Worm (Caenorhabditis elegans) whole organism, late embryonic: ENCODE measurements around the gene F57E7.2.

ENCODE experiments used
- C08G9.2 ChIP-seq: sonication (generic microtip); optimal IDR thresholded peaks from 2 replicates; lab custom pipeline; 2016; ENCODE audit warnings: mild to moderate bottlenecking, missing genetic modification characterization, moderate library complexity, missing compliant biosample characterization
- C38D4.7 ChIP-seq: fragments of 200-800 bp; sonication (Bioruptor generic); optimal IDR thresholded peaks from 2 replicates; lab custom pipeline; 2018; ENCODE audit warnings: mild to moderate bottlenecking, missing genetic modification characterization, moderate library complexity, missing compliant biosample characterization
- F13H6.1 ChIP-seq: sonication (generic microtip); optimal IDR thresholded peaks from 2 replicates; lab custom pipeline; 2016; ENCODE audit warnings: missing genetic modification characterization, missing compliant biosample characterization
- T23F11.4 ChIP-seq: fragments of 200-800 bp; sonication (Bioruptor generic); optimal IDR thresholded peaks from 2 replicates; lab custom pipeline; 2018; ENCODE audit warnings: mild to moderate bottlenecking, missing genetic modification characterization, missing compliant biosample characterization
- Y22D7AL.16 ChIP-seq: sonication (generic microtip); optimal IDR thresholded peaks from 2 replicates; lab custom pipeline; 2016; ENCODE audit warnings: missing genetic modification characterization, missing compliant biosample characterization
- ahr-1 ChIP-seq: sonication (generic microtip); optimal IDR thresholded peaks from 2 replicates; lab custom pipeline; 2016; ENCODE audit warnings: missing genetic modification characterization, missing compliant biosample characterization
- ama-1 ChIP-seq: fragments of 150-350 bp; optimal IDR thresholded peaks from 2 replicates; lab custom pipeline; 2014
- ceh-19 ChIP-seq: fragments of 200-800 bp; sonication (Bioruptor generic); optimal IDR thresholded peaks from 2 replicates; lab custom pipeline; 2018; ENCODE audit warnings: mild to moderate bottlenecking, missing genetic modification characterization, missing compliant biosample characterization
- ceh-22 ChIP-seq: sonication (generic microtip); optimal IDR thresholded peaks from 2 replicates; lab custom pipeline; 2017; ENCODE audit warnings: missing biosample characterization, missing genetic modification characterization
- ceh-24 ChIP-seq: sonication (generic microtip); optimal IDR thresholded peaks from 2 replicates; lab custom pipeline; 2016; ENCODE audit warnings: mild to moderate bottlenecking, missing genetic modification characterization, missing compliant biosample characterization
- ceh-31 ChIP-seq: sonication (generic microtip); optimal IDR thresholded peaks from 2 replicates; lab custom pipeline; 2016; ENCODE audit warnings: missing genetic modification characterization, missing compliant biosample characterization
- ceh-45 ChIP-seq: fragments of 200-800 bp; sonication (Bioruptor generic); IDR thresholded peaks from 2 replicates; pipeline ENCODE4 v1.3.6; 2022; ENCODE audit warnings: missing genetic modification reagents, missing genetic modification characterization, missing compliant biosample characterization
- ceh-48 ChIP-seq: sonication (generic microtip); optimal IDR thresholded peaks from 2 replicates; lab custom pipeline; 2016; ENCODE audit warnings: missing genetic modification characterization, inconsistent platforms, missing compliant biosample characterization
- ceh-6 ChIP-seq: fragments of 200-800 bp; sonication (Bioruptor generic); optimal IDR thresholded peaks from 2 replicates; lab custom pipeline; 2018; ENCODE audit warnings: mild to moderate bottlenecking, missing genetic modification characterization, missing compliant biosample characterization
- ceh-9 ChIP-seq: sonication (generic microtip); optimal IDR thresholded peaks from 2 replicates; lab custom pipeline; 2016; ENCODE audit warnings: mild to moderate bottlenecking, missing genetic modification characterization, inconsistent platforms, missing compliant biosample characterization
- dmd-4 ChIP-seq: sonication (generic microtip); optimal IDR thresholded peaks from 2 replicates; lab custom pipeline; 2016; ENCODE audit warnings: borderline replicate concordance, missing genetic modification characterization, missing compliant biosample characterization
- ets-4 ChIP-seq: sonication (generic microtip); optimal IDR thresholded peaks from 2 replicates; lab custom pipeline; 2016; ENCODE audit warnings: missing genetic modification characterization, missing compliant biosample characterization
- fkh-10 ChIP-seq: fragments of 150-350 bp; optimal IDR thresholded peaks from 2 replicates; lab custom pipeline; 2014; ENCODE audit warnings: missing biosample characterization, missing genetic modification reagents, missing genetic modification characterization
- gmeb-2 ChIP-seq: sonication (generic microtip); optimal IDR thresholded peaks from 2 replicates; lab custom pipeline; 2016; ENCODE audit warnings: missing genetic modification characterization, inconsistent platforms, missing compliant biosample characterization
- hlh-13 ChIP-seq: fragments of 200-800 bp; sonication (Bioruptor generic); optimal IDR thresholded peaks from 2 replicates; lab custom pipeline; 2018; ENCODE audit warnings: mild to moderate bottlenecking, missing genetic modification characterization, missing compliant biosample characterization
- hlh-15 ChIP-seq: sonication (generic microtip); optimal IDR thresholded peaks from 2 replicates; lab custom pipeline; 2016; ENCODE audit warnings: missing genetic modification characterization, missing compliant biosample characterization
- hlh-6 ChIP-seq: sonication (generic microtip); optimal IDR thresholded peaks from 2 replicates; lab custom pipeline; 2016; ENCODE audit warnings: missing genotype, missing genetic modification characterization, missing compliant biosample characterization
- hlh-8 ChIP-seq: sonication (generic microtip); optimal IDR thresholded peaks from 2 replicates; lab custom pipeline; 2016; ENCODE audit warnings: missing genotype, missing genetic modification characterization, missing compliant biosample characterization
- lim-6 ChIP-seq: sonication (generic microtip); optimal IDR thresholded peaks from 2 replicates; lab custom pipeline; 2016; ENCODE audit warnings: missing genetic modification characterization, missing compliant biosample characterization
- madf-2 ChIP-seq: sonication (generic microtip); optimal IDR thresholded peaks from 2 replicates; lab custom pipeline; 2017; ENCODE audit warnings: missing genetic modification characterization, missing compliant biosample characterization
- mec-3 ChIP-seq: sonication (generic microtip); optimal IDR thresholded peaks from 2 replicates; lab custom pipeline; 2016; ENCODE audit warnings: borderline replicate concordance, missing genetic modification characterization, missing compliant biosample characterization
- nhr-232 ChIP-seq: sonication (generic microtip); optimal IDR thresholded peaks from 2 replicates; lab custom pipeline; 2016; ENCODE audit warnings: missing genetic modification characterization, missing compliant biosample characterization
- pat-9 ChIP-seq: fragments of 200-800 bp; sonication (Bioruptor generic); optimal IDR thresholded peaks from 2 replicates; lab custom pipeline; 2018; ENCODE audit warnings: mild to moderate bottlenecking, missing genetic modification characterization, moderate library complexity, missing compliant biosample characterization
- pha-4 ChIP-seq: fragments of 150-350 bp; optimal IDR thresholded peaks from 2 replicates; lab custom pipeline; 2018; ENCODE audit warnings: missing biosample characterization, missing genetic modification reagents, missing genetic modification characterization
- ref-2 ChIP-seq: sonication (generic microtip); optimal IDR thresholded peaks from 2 replicates; lab custom pipeline; 2016; ENCODE audit warnings: missing genetic modification characterization, missing compliant biosample characterization
- rnt-1 ChIP-seq: sonication (generic microtip); optimal IDR thresholded peaks from 2 replicates; lab custom pipeline; 2016; ENCODE audit warnings: missing genetic modification characterization, missing compliant biosample characterization
- sox-2 ChIP-seq: fragments of 200-800 bp; sonication (Bioruptor generic); IDR thresholded peaks from 2 replicates; pipeline ENCODE4 v1.3.6; 2022; ENCODE audit warnings: missing genetic modification reagents, missing genetic modification characterization, missing compliant biosample characterization
- sox-4 ChIP-seq: sonication (generic microtip); optimal IDR thresholded peaks from 2 replicates; lab custom pipeline; 2017; ENCODE audit warnings: mild to moderate bottlenecking, missing genetic modification characterization, inconsistent platforms, missing compliant biosample characterization
- syd-9 ChIP-seq: sonication (generic microtip); optimal IDR thresholded peaks from 2 replicates; lab custom pipeline; 2016; ENCODE audit warnings: mild to moderate bottlenecking, missing genetic modification characterization, moderate library complexity, missing compliant biosample characterization
- unc-3 ChIP-seq, 2 experiments: fragments of 200-800 bp in 1 of 2; sonication (Bioruptor generic) in 1 of 2; sonication (generic microtip) in 1 of 2; conservative IDR thresholded peaks in 1 of 2; optimal IDR thresholded peaks in 1 of 2; 2 replicates each; pipeline versions ENCODE4 v1.3.6 to Lab custom; 2016 to 2022; ENCODE audit warnings: missing compliant biosample characterization in 2 of 2, missing genetic modification characterization in 2 of 2, missing genetic modification reagents in 1 of 2
- unc-42 ChIP-seq: sonication (generic microtip); optimal IDR thresholded peaks from 2 replicates; lab custom pipeline; 2016; ENCODE audit warnings: missing genotype, missing genetic modification characterization, missing compliant biosample characterization
- unc-55 ChIP-seq: sonication (generic microtip); optimal IDR thresholded peaks from 2 replicates; lab custom pipeline; 2017; ENCODE audit warnings: missing biosample characterization, missing genetic modification reagents, missing genetic modification characterization
- unc-86 ChIP-seq: sonication (generic microtip); optimal IDR thresholded peaks from 2 replicates; lab custom pipeline; 2016; ENCODE audit warnings: missing genetic modification characterization, missing compliant biosample characterization
- zip-5 ChIP-seq: sonication (generic microtip); optimal IDR thresholded peaks from 2 replicates; lab custom pipeline; 2016; ENCODE audit warnings: missing genetic modification characterization, missing compliant biosample characterization
- ztf-16 ChIP-seq: sonication (generic microtip); optimal IDR thresholded peaks from 2 replicates; lab custom pipeline; 2017; ENCODE audit warnings: missing genetic modification characterization, missing compliant biosample characterization

The F57E7.2 gene

ce11 chrV:16508667-16509066 is 25.7 kb upstream of the F57E7.2 start, which contains the start of gene srr-3:
Gene srr-3, minus strand, starts transcription at chrV:16508767.
- TF ChIP-seq ceh-6 (GFP tag; lab: Kevin White, UChicago) (no peak), ets-4 (tag; lab: Kevin White, UChicago) (no peak), Y22D7AL.16 (tag; lab: Kevin White, UChicago) (no peak), syd-9 (tag; lab: Kevin White, UChicago) (no peak), C08G9.2 (tag; lab: Kevin White, UChicago) (no peak), dmd-4 (tag; lab: Kevin White, UChicago) (no peak), ceh-24 (tag; lab: Kevin White, UChicago) (no peak), unc-3 (GFP tag; conservative IDR thresholded peaks at IDR 0.05; lab: Robert Waterston, UW) (no peak), unc-3 (tag; optimal IDR thresholded peaks at IDR 0.05; lab: Kevin White, UChicago) (no peak), ceh-9 (no peak), hlh-8 (no peak), ama-1 (lab: Kevin White, UChicago) (no peak), C38D4.7 (GFP tag; lab: Kevin White, UChicago) (no peak), F13H6.1 (tag; lab: Kevin White, UChicago) (no peak), hlh-6 (tag; lab: Kevin White, UChicago) (no peak), rnt-1 (tag; lab: Kevin White, UChicago) (no peak), sox-4 (tag; lab: Kevin White, UChicago) (no peak)

ce11 chrV:16506650-16507049 is 23.7 kb upstream of the F57E7.2 start:
- TF ChIP-seq F13H6.1 (tag; lab: Kevin White, UChicago) = no peak
- TF ChIP-seq unc-55 (GFP tag; lab: Kevin White, UChicago) = no peak
- no peak for TF ChIP-seq ceh-45 (GFP tag; lab: Robert Waterston, UW)
- no peak for TF ChIP-seq hlh-15 (tag; lab: Kevin White, UChicago)
- TF ChIP-seq C38D4.7 (GFP tag; lab: Kevin White, UChicago) = no peak
- TF ChIP-seq nhr-232 (tag; lab: Kevin White, UChicago) = no peak
- TF ChIP-seq gmeb-2 (tag; lab: Kevin White, UChicago) = no peak
- no peak for TF ChIP-seq pha-4 (tag; lab: Kevin White, UChicago)
- TF ChIP-seq pat-9 (tag; lab: Kevin White, UChicago) = no peak
- no peak for TF ChIP-seq ceh-22 (tag; lab: Kevin White, UChicago)
- TF ChIP-seq unc-3 (GFP tag; conservative IDR thresholded peaks at IDR 0.05; lab: Robert Waterston, UW) = no peak
- TF ChIP-seq unc-3 (tag; optimal IDR thresholded peaks at IDR 0.05; lab: Kevin White, UChicago) = no peak
- TF ChIP-seq ref-2 (tag; lab: Kevin White, UChicago) = no peak
- no peak for TF ChIP-seq ceh-24 (tag; lab: Kevin White, UChicago)
- TF ChIP-seq fkh-10 = no peak
- TF ChIP-seq ztf-16 (tag; lab: Kevin White, UChicago) = no peak
- TF ChIP-seq, all 69 proteins: peak for 0

ce11 chrV:16505828-16506227 is 22.9 kb upstream of the F57E7.2 start, which contains the start of gene nhr-54:
Gene nhr-54, minus strand, starts transcription at chrV:16505928.
- TF ChIP-seq ahr-1 = no peak
- TF ChIP-seq lim-6 (tag; lab: Kevin White, UChicago) = no peak
- TF ChIP-seq, all 69 proteins: peak for 0

DNA sequence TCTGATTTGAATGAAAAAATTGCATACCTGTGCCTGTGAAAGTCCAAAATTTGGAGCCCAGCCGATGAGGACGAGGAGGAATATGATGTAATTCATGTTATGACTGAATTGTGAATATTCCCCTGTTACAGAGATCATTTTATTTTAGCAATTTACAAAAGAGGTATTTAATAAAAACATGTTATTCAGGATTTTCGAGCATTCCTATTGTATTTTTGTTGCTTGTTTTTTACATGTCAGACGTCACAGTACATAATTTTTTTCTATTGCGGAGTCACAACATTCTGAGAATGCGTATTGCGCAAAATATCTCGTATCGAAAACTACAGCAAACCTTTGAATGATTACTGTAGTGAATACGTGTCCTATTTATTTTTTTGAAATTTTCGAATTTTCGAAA is 20.2 kb upstream of the F57E7.2 start, which contains the start of gene F36D3.14:
Gene F36D3.14 (minus strand): TSS at position 101 of the 400 bp plus-strand sequence.
- no peak for TF ChIP-seq fkh-10
- TF ChIP-seq ceh-31 (tag; lab: Kevin White, UChicago) = no peak
- no peak for TF ChIP-seq rnt-1 (tag; lab: Kevin White, UChicago)
- no peak for TF ChIP-seq hlh-13 (GFP tag; lab: Kevin White, UChicago)
- TF ChIP-seq ceh-48 (tag; lab: Kevin White, UChicago) = no peak
- no peak for TF ChIP-seq sox-2 (GFP tag; lab: Robert Waterston, UW)
- TF ChIP-seq ceh-19 = no peak
- TF ChIP-seq zip-5 (tag; lab: Kevin White, UChicago) = no peak
- TF ChIP-seq unc-86 = no peak
- no peak for TF ChIP-seq mec-3 (tag; lab: Kevin White, UChicago)
- no peak for TF ChIP-seq unc-42 (tag; lab: Kevin White, UChicago)
- TF ChIP-seq madf-2 (tag; lab: Kevin White, UChicago) = no peak
- TF ChIP-seq ceh-24 (tag; lab: Kevin White, UChicago) = no peak
- TF ChIP-seq T23F11.4 (GFP tag; lab: Kevin White, UChicago) = no peak
- no peak for TF ChIP-seq ref-2 (tag; lab: Kevin White, UChicago)
